Fruit fly (Drosophila melanogaster): Measurements from ENCODE around the gene Coprox.

DNA sequence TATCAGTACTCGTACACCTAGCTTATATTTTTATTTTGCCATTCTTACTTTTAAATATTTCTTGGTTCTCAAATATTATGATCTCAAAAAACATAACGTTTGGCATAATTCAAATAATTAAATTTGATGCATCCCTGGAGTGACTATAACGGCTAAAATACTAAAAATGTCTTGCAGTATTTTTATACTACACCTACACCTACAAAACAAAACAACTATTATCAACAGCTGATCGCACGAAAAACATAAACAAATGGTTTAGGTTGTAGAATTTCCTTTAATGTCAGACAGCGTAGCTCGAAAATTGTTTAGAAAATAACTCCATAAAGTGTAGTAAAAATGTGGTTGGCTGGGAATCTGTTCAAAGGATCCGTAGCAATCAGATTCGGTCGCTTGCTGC lies 48.9 kb downstream of the Coprox start, which contains the start of gene CG43322:
- no peak for TF ChIP-seq EcR (GFP tag; optimal IDR thresholded peaks at IDR 0.05)
- peak; percentile 10 for TF ChIP-seq D1 (tag; optimal IDR thresholded peaks at IDR 0.05)
- no peak for TF ChIP-seq CG32121 (GFP tag; IDR thresholded peaks at IDR 0.05)
- no peak for TF ChIP-seq CG8301 (tag; optimal IDR thresholded peaks at IDR 0.05)
- no peak for TF ChIP-seq CG15710 (tag; optimal IDR thresholded peaks at IDR 0.05)
- TF ChIP-seq Pif1B (GFP tag; optimal IDR thresholded peaks at IDR 0.05) = no peak
- TF ChIP-seq CG4496 (GFP tag; IDR thresholded peaks at IDR 0.05) = no peak
- TF ChIP-seq CG8159 (tag; optimal IDR thresholded peaks at IDR 0.05) = no peak
- TF ChIP-seq gl (tag; optimal IDR thresholded peaks at IDR 0.05) = no peak

All from whole organism, pupa.